Fruit fly (Drosophila melanogaster) whole organism, pupa: Measurements from ENCODE around the gene Eip75B.

ENCODE experiments used
- CG14655 ChIP-seq: fragments of 200-800 bp; sonication (Bioruptor generic); optimal IDR thresholded peaks from 3 replicates; lab custom pipeline; 2017; ENCODE audit warnings: mild to moderate bottlenecking, missing biosample characterization, missing genetic modification reagents, missing genetic modification characterization
- CG34367 ChIP-seq: fragments of 200-800 bp; sonication (Bioruptor generic); optimal IDR thresholded peaks from 2 replicates; lab custom pipeline; 2018; ENCODE audit warnings: missing biosample characterization, mild to moderate bottlenecking, missing genetic modification characterization

DNA sequence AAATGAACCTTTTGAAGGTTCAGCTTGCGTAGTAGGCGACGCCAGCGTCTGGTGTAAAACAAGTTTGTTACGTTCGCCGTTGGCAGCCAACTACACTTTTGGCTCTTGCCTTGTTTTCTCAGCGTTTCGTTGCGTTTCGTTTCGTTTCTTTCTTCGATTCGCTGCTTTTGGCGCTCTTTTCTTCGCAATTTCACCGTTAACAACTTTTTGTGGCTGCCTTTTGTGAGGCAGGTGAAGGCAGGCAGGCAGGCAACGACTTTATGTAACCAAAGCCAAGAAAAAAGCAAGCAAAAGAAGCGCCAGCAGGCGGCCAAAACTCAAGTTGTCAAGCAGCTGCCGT lies 99.1 kb downstream of the Eip75B start:
- TF ChIP-seq CG34367 (tag; lab: Kevin White, UChicago) (no peak), CG14655 (no peak)
